Fruit fly (Drosophila melanogaster) whole organism, embryonic: Measurements from ENCODE around the gene CG15529.
A peak's percentile ranks its signal among the peaks of the same experiment; 100 is the strongest.

Experiments used
- ATbp ChIP-seq: fragments of 200-800 bp; sonication (Bioruptor generic); optimal IDR thresholded peaks from 2 replicates; lab custom pipeline; 2017; ENCODE audit warnings: missing biosample characterization, mild to moderate bottlenecking, missing genetic modification characterization, missing genetic modification reagents
- Adf1 ChIP-seq: fragments of 200-800 bp; sonication (Bioruptor generic); IDR thresholded peaks from 2 replicates; pipeline ENCODE4 v1.3.6; 2022; ENCODE audit warnings: missing biosample characterization, missing genetic modification characterization
- CG10147 ChIP-seq: fragments of 200-800 bp; sonication (Bioruptor generic); optimal IDR thresholded peaks from 2 replicates; lab custom pipeline; 2019; ENCODE audit warnings: missing biosample characterization, mild to moderate bottlenecking, missing genetic modification characterization, moderate library complexity
- CG10366 ChIP-seq: fragments of 200-800 bp; sonication (Bioruptor generic); IDR thresholded peaks from 2 replicates; pipeline ENCODE4 v1.3.6; 2022; ENCODE audit warnings: missing biosample characterization, missing genetic modification characterization
- CG10543 ChIP-seq: fragments of 200-800 bp; sonication (Bioruptor generic); optimal IDR thresholded peaks from 3 replicates; lab custom pipeline; 2017; ENCODE audit warnings: missing biosample characterization, mild to moderate bottlenecking, missing genetic modification characterization, moderate library complexity
- CG10565 ChIP-seq: fragments of 200-800 bp; sonication (Bioruptor generic); optimal IDR thresholded peaks from 3 replicates; lab custom pipeline; 2016; ENCODE audit warnings: missing biosample characterization, mild to moderate bottlenecking, missing genetic modification characterization
- CG11247 ChIP-seq: fragments of 200-800 bp; sonication (Bioruptor generic); IDR thresholded peaks from 2 replicates; pipeline ENCODE4 v1.3.6; 2022; ENCODE audit warnings: missing biosample characterization, missing genetic modification characterization
- CG11696 ChIP-seq: fragments of 200-800 bp; sonication (Bioruptor generic); IDR thresholded peaks from 2 replicates; pipeline ENCODE4 v1.3.6; 2022; ENCODE audit warnings: missing biosample characterization, missing genetic modification characterization
- CG12155 ChIP-seq: fragments of 200-800 bp; sonication (Bioruptor generic); optimal IDR thresholded peaks from 3 replicates; lab custom pipeline; 2016; ENCODE audit warnings: missing biosample characterization, missing genetic modification characterization
- CG12219 ChIP-seq: fragments of 200-800 bp; sonication (Bioruptor generic); optimal IDR thresholded peaks from 3 replicates; lab custom pipeline; 2018; ENCODE audit warnings: missing biosample characterization, mild to moderate bottlenecking, missing genetic modification characterization
- CG13624 ChIP-seq: fragments of 200-800 bp; sonication (Bioruptor generic); optimal IDR thresholded peaks from 2 replicates; lab custom pipeline; 2016; ENCODE audit warnings: missing biosample characterization, missing genetic modification characterization
- CG14667 ChIP-seq: fragments of 200-800 bp; sonication (Bioruptor generic); IDR thresholded peaks from 2 replicates; pipeline ENCODE4 v1.3.6; 2022; ENCODE audit warnings: missing biosample characterization, missing genetic modification characterization
- CG16779 ChIP-seq: fragments of 200-800 bp; sonication (Bioruptor generic); IDR thresholded peaks from 2 replicates; pipeline ENCODE4 v1.3.6; 2022; ENCODE audit warnings: missing biosample characterization, missing genetic modification characterization
- CG16863 ChIP-seq: fragments of 200-800 bp; sonication (Bioruptor generic); optimal IDR thresholded peaks from 3 replicates; lab custom pipeline; 2016; ENCODE audit warnings: missing biosample characterization, missing genetic modification characterization
- CG18262 ChIP-seq: fragments of 200-800 bp; optimal IDR thresholded peaks from 3 replicates; lab custom pipeline; 2019; ENCODE audit warnings: missing biosample characterization, mild to moderate bottlenecking, missing genetic modification characterization, moderate library complexity
- CG30020 ChIP-seq: fragments of 200-800 bp; optimal IDR thresholded peaks from 2 replicates; lab custom pipeline; 2019; ENCODE audit warnings: missing biosample characterization, mild to moderate bottlenecking, missing genetic modification characterization, moderate library complexity
- CG3163 ChIP-seq: fragments of 200-800 bp; sonication (Bioruptor generic); optimal IDR thresholded peaks from 3 replicates; lab custom pipeline; 2016; ENCODE audit warnings: missing biosample characterization, missing genetic modification characterization
- CG3726 ChIP-seq: fragments of 200-800 bp; sonication (Bioruptor generic); IDR thresholded peaks from 3 replicates; pipeline ENCODE4, ENCODE4 v1.3.6; 2022; ENCODE audit warnings: missing biosample characterization, missing genetic modification characterization
- CG3995 ChIP-seq: fragments of 200-800 bp; sonication (Bioruptor generic); optimal IDR thresholded peaks from 3 replicates; lab custom pipeline; 2016; ENCODE audit warnings: missing biosample characterization, missing genetic modification characterization
- CG4820 ChIP-seq: fragments of 200-800 bp; sonication (Bioruptor generic); optimal IDR thresholded peaks from 3 replicates; lab custom pipeline; 2016; ENCODE audit warnings: missing biosample characterization, missing genetic modification characterization
- CG6683 ChIP-seq: fragments of 200-800 bp; sonication (Bioruptor generic); optimal IDR thresholded peaks from 2 replicates; lab custom pipeline; 2017; ENCODE audit warnings: missing biosample characterization, mild to moderate bottlenecking, missing genetic modification characterization, missing genetic modification reagents
- CG6791 ChIP-seq: fragments of 200-800 bp; sonication (Bioruptor generic); IDR thresholded peaks from 3 replicates; pipeline ENCODE4 v1.3.6; 2022; ENCODE audit warnings: missing biosample characterization, missing genetic modification characterization; ENCODE audit not compliant: partially characterized antibody
- CG7839 ChIP-seq: fragments of 200-800 bp; sonication (Bioruptor generic); optimal IDR thresholded peaks from 3 replicates; lab custom pipeline; 2018; ENCODE audit warnings: missing biosample characterization, mild to moderate bottlenecking, missing genetic modification characterization, moderate library complexity
- CG9437 ChIP-seq: fragments of 200-800 bp; sonication (Bioruptor generic); optimal IDR thresholded peaks from 2 replicates; lab custom pipeline; 2018; ENCODE audit warnings: missing biosample characterization, mild to moderate bottlenecking, missing genetic modification characterization
- Camta ChIP-seq: fragments of 200-800 bp; sonication (Bioruptor generic); optimal IDR thresholded peaks from 2 replicates; lab custom pipeline; 2016; ENCODE audit warnings: missing biosample characterization, missing genetic modification characterization
- Dbx ChIP-seq: fragments of 200-800 bp; sonication (Bioruptor generic); IDR thresholded peaks from 3 replicates; pipeline ENCODE4 v1.3.6; 2022; ENCODE audit warnings: missing biosample characterization, missing genetic modification characterization
- Kr ChIP-seq: fragments of 200-800 bp; sonication (Bioruptor generic); optimal IDR thresholded peaks from 2 replicates; lab custom pipeline; 2017; ENCODE audit warnings: missing biosample characterization, mild to moderate bottlenecking, missing genetic modification characterization
- NfI ChIP-seq: fragments of 200-800 bp; sonication (Bioruptor generic); optimal IDR thresholded peaks from 3 replicates; lab custom pipeline; 2018; ENCODE audit warnings: missing biosample characterization, mild to moderate bottlenecking, missing genetic modification characterization, moderate library complexity
- Pdp1 ChIP-seq, 2 experiments: fragments of 200-800 bp; sonication (Bioruptor generic); optimal IDR thresholded peaks; 3 replicates each; lab custom pipeline; 2016; ENCODE audit warnings: missing biosample characterization in 2 of 2, missing genetic modification characterization in 2 of 2, mild to moderate bottlenecking in 1 of 2, moderate library complexity in 1 of 2
- Sox100B ChIP-seq: fragments of 200-800 bp; sonication (Bioruptor generic); optimal IDR thresholded peaks from 3 replicates; lab custom pipeline; 2018; ENCODE audit warnings: missing biosample characterization, mild to moderate bottlenecking, missing genetic modification characterization
- Sry-β ChIP-seq: fragments of 200-800 bp; sonication (Bioruptor generic); optimal IDR thresholded peaks from 2 replicates; lab custom pipeline; 2018; ENCODE audit warnings: missing biosample characterization, mild to moderate bottlenecking, missing genetic modification characterization, moderate library complexity
- Taf1 ChIP-seq: fragments of 200-800 bp; sonication (Bioruptor generic); IDR thresholded peaks from 2 replicates; pipeline ENCODE4 v1.3.6; 2022; ENCODE audit warnings: missing biosample characterization, missing genetic modification characterization
- Trl ChIP-seq, 3 experiments: fragments of >200 bp in 2 of 3; fragments of 200-800 bp in 1 of 3; sonication (Bioruptor generic) in 1 of 3; optimal IDR thresholded peaks; 2 replicates in 1 of 3; 3 replicates in 2 of 3; lab custom pipeline; 2016 to 2017; ENCODE audit warnings: missing biosample characterization in 1 of 3, missing genetic modification characterization in 1 of 3
- ap ChIP-seq: fragments of 200-800 bp; sonication (Bioruptor generic); IDR thresholded peaks from 2 replicates; pipeline ENCODE4 v1.3.6; 2022; ENCODE audit warnings: missing biosample characterization, missing genetic modification characterization
- cg ChIP-seq: fragments of 200-800 bp; sonication (Bioruptor generic); optimal IDR thresholded peaks from 3 replicates; lab custom pipeline; 2019; ENCODE audit warnings: missing biosample characterization, mild to moderate bottlenecking, missing genetic modification characterization, moderate library complexity
- cwo ChIP-seq: fragments of 200-800 bp; sonication (Bioruptor generic); optimal IDR thresholded peaks from 3 replicates; lab custom pipeline; 2017; ENCODE audit warnings: missing biosample characterization, missing genetic modification characterization, mild to moderate bottlenecking, moderate library complexity, missing genetic modification reagents
- disco-r ChIP-seq: fragments of 200-800 bp; sonication (Bioruptor generic); optimal IDR thresholded peaks from 2 replicates; lab custom pipeline; 2016; ENCODE audit warnings: missing biosample characterization, missing genetic modification characterization
- dpn ChIP-seq, 2 experiments: fragments of 200-800 bp; sonication (Bioruptor generic); optimal IDR thresholded peaks; 3 replicates each; lab custom pipeline; 2016; ENCODE audit warnings: missing biosample characterization in 2 of 2, missing genetic modification characterization in 2 of 2
- fd102C ChIP-seq: fragments of 200-800 bp; sonication (Bioruptor generic); optimal IDR thresholded peaks from 2 replicates; lab custom pipeline; 2018; ENCODE audit warnings: missing biosample characterization, mild to moderate bottlenecking, missing genetic modification characterization, moderate library complexity
- gce ChIP-seq: fragments of 200-800 bp; sonication (Bioruptor generic); IDR thresholded peaks from 3 replicates; pipeline ENCODE4 v1.3.6; 2022; ENCODE audit warnings: missing biosample characterization, missing genetic modification characterization
- gfzf ChIP-seq: fragments of 200-800 bp; sonication (Bioruptor generic); optimal IDR thresholded peaks from 2 replicates; lab custom pipeline; 2016; ENCODE audit warnings: missing biosample characterization, mild to moderate bottlenecking, missing genetic modification characterization, moderate library complexity
- grn ChIP-seq: fragments of 200-800 bp; sonication (Bioruptor generic); optimal IDR thresholded peaks from 3 replicates; lab custom pipeline; 2017; ENCODE audit warnings: missing biosample characterization, missing genetic modification characterization
- gsb-n ChIP-seq: fragments of 200-800 bp; sonication (Bioruptor generic); optimal IDR thresholded peaks from 3 replicates; lab custom pipeline; 2018; ENCODE audit warnings: missing biosample characterization, mild to moderate bottlenecking, missing genetic modification characterization
- hbn ChIP-seq: fragments of 200-800 bp; sonication (Bioruptor generic); IDR thresholded peaks from 2 replicates; pipeline ENCODE4 v1.3.6; 2022; ENCODE audit warnings: missing biosample characterization, missing genetic modification characterization; ENCODE audit not compliant: partially characterized antibody
- jigr1 ChIP-seq: fragments of 200-800 bp; sonication (Bioruptor generic); IDR thresholded peaks from 3 replicates; pipeline ENCODE4 v1.3.6; 2022; ENCODE audit warnings: missing biosample characterization, missing genetic modification characterization
- org-1 ChIP-seq: fragments of 200-800 bp; sonication (Bioruptor generic); optimal IDR thresholded peaks from 2 replicates; lab custom pipeline; 2017; ENCODE audit warnings: missing biosample characterization, missing genetic modification characterization
- p53 ChIP-seq: fragments of 200-800 bp; sonication (Bioruptor generic); optimal IDR thresholded peaks from 2 replicates; lab custom pipeline; 2016; ENCODE audit warnings: missing biosample characterization, missing genetic modification characterization
- pum ChIP-seq: fragments of 200-800 bp; sonication (Bioruptor generic); optimal IDR thresholded peaks from 2 replicates; lab custom pipeline; 2016; ENCODE audit warnings: missing biosample characterization, missing genetic modification characterization
- repo ChIP-seq: fragments of 200-800 bp; sonication (Bioruptor generic); optimal IDR thresholded peaks from 2 replicates; lab custom pipeline; 2016; ENCODE audit warnings: missing biosample characterization, missing genetic modification characterization
- ssp ChIP-seq: fragments of 200-800 bp; sonication (Bioruptor generic); IDR thresholded peaks from 2 replicates; pipeline ENCODE4 v1.3.6; 2022; ENCODE audit warnings: missing biosample characterization, missing genetic modification characterization
- tll ChIP-seq, 2 experiments: fragments of 200-800 bp in 1 of 2; fragments of >200 bp in 1 of 2; sonication (Bioruptor generic) in 1 of 2; optimal IDR thresholded peaks; 2 replicates each; lab custom pipeline; 2017 to 2019; ENCODE audit warnings: missing biosample characterization in 2 of 2, missing genetic modification characterization in 2 of 2, mild to moderate bottlenecking in 1 of 2, moderate library complexity in 1 of 2

CG15529 gene

DNA sequence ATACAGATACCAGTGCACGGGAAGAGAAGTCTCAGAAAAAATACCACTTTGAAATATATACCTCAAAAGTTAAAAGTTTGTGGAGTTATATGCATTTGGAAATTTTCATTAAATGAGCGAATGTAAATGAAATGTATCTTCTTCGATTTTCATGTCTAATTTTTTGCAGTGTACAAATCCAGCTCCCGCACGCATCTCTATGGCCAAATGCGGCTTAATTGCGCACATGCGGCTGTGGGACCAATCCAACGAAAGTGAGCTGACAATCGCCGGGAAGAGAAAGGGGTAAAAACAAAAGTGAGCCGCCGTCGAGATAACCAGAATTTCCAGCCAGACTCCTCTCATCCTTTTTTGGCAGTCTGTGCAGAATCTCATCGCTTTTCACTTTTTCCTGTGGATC lies 12.3 kb downstream of the CG15529 start (continued):
- TF ChIP-seq CG10565 (GFP tag; lab: Kevin White, UChicago) (no peak), CG13624 (GFP tag; lab: Kevin White, UChicago) (no peak), Pdp1 (GFP tag; optimal IDR thresholded peaks at IDR 0.05; lab: Kevin White, UChicago) (peak in 1 of 2 experiments; percentile 26), p53 (GFP tag; lab: Kevin White, UChicago) (no peak), CG18262 (tag; lab: Kevin White, UChicago) (peak; percentile 40), ap (GFP tag; lab: Robert Waterston, UW) (no peak; the same call in 1 of the 2 replicates), CG10366 (GFP tag; lab: Robert Waterston, UW) (peak; percentile 34), tll (GFP tag; optimal IDR thresholded peaks at IDR 0.05; lab: Kevin White, UChicago) (no peak), CG11247 (GFP tag; lab: Robert Waterston, UW) (no peak), gsb-n (tag; lab: Kevin White, UChicago) (peak; percentile 3), ssp (GFP tag; lab: Robert Waterston, UW) (no peak), CG6791 (GFP tag; lab: Robert Waterston, UW) (no peak), CG3995 (no peak), jigr1 (GFP tag; lab: Robert Waterston, UW) (no peak), NfI (GFP tag; lab: Kevin White, UChicago) (no peak), CG14667 (GFP tag; lab: Robert Waterston, UW) (no peak), cg (GFP tag; lab: Kevin White, UChicago) (no peak), CG16863 (GFP tag; lab: Kevin White, UChicago) (no peak), Camta (no peak), cwo (GFP tag; lab: Kevin White, UChicago) (no peak), CG12155 (no peak), grn (GFP tag; lab: Kevin White, UChicago) (no peak), repo (GFP tag; lab: Kevin White, UChicago) (no peak), fd102C (GFP tag; lab: Kevin White, UChicago) (no peak), CG30020 (tag; lab: Kevin White, UChicago) (no peak), hbn (GFP tag; lab: Robert Waterston, UW) (no peak), CG11696 (GFP tag; lab: Robert Waterston, UW) (no peak), dpn (GFP tag; optimal IDR thresholded peaks at IDR 0.05; lab: Kevin White, UChicago) (peak; percentile 5 to 35), Kr (GFP tag; lab: Kevin White, UChicago) (no peak), Adf1 (GFP tag; lab: Robert Waterston, UW) (no peak), org-1 (GFP tag; lab: Kevin White, UChicago) (peak; percentile 19), CG3163 (no peak), CG16779 (GFP tag; lab: Robert Waterston, UW) (no peak), Taf1 (no peak), CG9437 (GFP tag; lab: Kevin White, UChicago) (no peak), Sox100B (GFP tag; lab: Kevin White, UChicago) (peak; percentile 20), CG3726 (GFP tag; lab: Robert Waterston, UW) (no peak), CG10543 (no peak), Trl (optimal IDR thresholded peaks at IDR 0.05; lab: Kevin White, UChicago) (no peak), Trl (GFP tag; optimal IDR thresholded peaks at IDR 0.05; lab: Kevin White, UChicago) (no peak), Dbx (GFP tag; lab: Robert Waterston, UW) (no peak), ATbp (peak; percentile 58), pum (no peak), CG10147 (GFP tag; lab: Kevin White, UChicago) (no peak), CG12219 (GFP tag; lab: Kevin White, UChicago) (peak; percentile 19), CG7839 (tag; lab: Kevin White, UChicago) (peak; percentile 30), Sry-β (no peak), gce (GFP tag; lab: Robert Waterston, UW) (peak; percentile 54; the same call in 1 of the 3 replicates), disco-r (GFP tag; lab: Kevin White, UChicago) (no peak), gfzf (no peak), CG6683 (GFP tag; lab: Kevin White, UChicago) (no peak), CG4820 (peak; percentile 5)
